Worm (Caenorhabditis elegans): ENCODE results near the gene C18D4.3.

DNA sequence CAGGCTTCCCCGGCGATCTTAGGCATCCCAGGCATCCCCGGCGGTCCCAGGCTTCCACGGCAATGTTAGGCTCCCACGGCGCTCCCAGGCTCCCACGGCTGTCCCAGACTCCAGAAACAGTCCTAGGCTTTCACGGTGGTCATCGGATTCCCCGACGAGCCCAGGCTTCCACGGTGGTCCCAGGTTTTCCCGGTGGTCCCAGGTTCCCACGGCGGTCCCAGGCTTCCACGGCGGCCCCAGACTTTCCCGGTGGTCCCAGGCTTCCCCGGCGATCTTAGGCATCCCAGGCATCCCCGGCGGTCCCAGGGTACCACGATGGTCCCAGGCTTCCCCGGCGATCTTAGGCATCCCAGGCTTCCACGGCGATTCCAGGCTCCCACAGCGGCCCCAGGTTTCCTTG, 16.0 kb upstream of the C18D4.3 start:
- TF ChIP-seq ztf-4 (tag; optimal IDR thresholded peaks at IDR 0.05) (no peak), lin-39 (tag; optimal IDR thresholded peaks at IDR 0.05) (no peak), zag-1 (tag; optimal IDR thresholded peaks at IDR 0.05) (no peak), skn-1 (tag; optimal IDR thresholded peaks at IDR 0.05) (no peak), lsy-2 (tag; optimal IDR thresholded peaks at IDR 0.05) (no peak), unc-62 (GFP tag; optimal IDR thresholded peaks at IDR 0.05) (no peak), nhr-12 (tag; optimal IDR thresholded peaks at IDR 0.05) (no peak), nhr-23 (tag; optimal IDR thresholded peaks at IDR 0.05) (no peak), ztf-1 (GFP tag; conservative IDR thresholded peaks at IDR 0.05) (no peak), snpc-4 (tag; optimal IDR thresholded peaks at IDR 0.05) (no peak), R02D3.7 (tag; optimal IDR thresholded peaks at IDR 0.05) (no peak)
